Fruit fly (Drosophila melanogaster): ENCODE measurements around the gene vn.

Gene vn

dm6 chr3L:5881310-5882208 is 36.1 kb upstream of the vn start (continued):
- peak; percentile 12 for TF ChIP-seq Elba2 (GFP tag; optimal IDR thresholded peaks at IDR 0.05)
- no peak for TF ChIP-seq CG31388 (GFP tag; optimal IDR thresholded peaks at IDR 0.05)
- no peak for TF ChIP-seq CG17568 (GFP tag; optimal IDR thresholded peaks at IDR 0.05)
- no peak for TF ChIP-seq ttk (GFP tag; IDR thresholded peaks at IDR 0.05)
- peak; percentile 73 for TF ChIP-seq dmrt11E (tag; optimal IDR thresholded peaks at IDR 0.05)
- TF ChIP-seq CG9727 (GFP tag; optimal IDR thresholded peaks at IDR 0.05) = peak; percentile 76
- no peak for TF ChIP-seq ken (GFP tag; IDR thresholded peaks at IDR 0.05)
- TF ChIP-seq Optix (GFP tag; IDR thresholded peaks at IDR 0.05) = no peak
- TF ChIP-seq ssp (GFP tag; IDR thresholded peaks at IDR 0.05) = no peak
- no peak for TF ChIP-seq peb (GFP tag; IDR thresholded peaks at IDR 0.05)
- TF ChIP-seq CG10321 (GFP tag; IDR thresholded peaks at IDR 0.05) = peak; percentile 31; the same call in 1 of the 2 replicates
- TF ChIP-seq Nf-YC (tag; optimal IDR thresholded peaks at IDR 0.05) = peak; percentile 87
- TF ChIP-seq CG9609 (GFP tag; optimal IDR thresholded peaks at IDR 0.05) = peak; percentile 61
- TF ChIP-seq pum (GFP tag; optimal IDR thresholded peaks at IDR 0.05) = no peak
- no peak for TF ChIP-seq Rx (GFP tag; IDR thresholded peaks at IDR 0.05)
- no peak for TF ChIP-seq CG6813 (GFP tag; optimal IDR thresholded peaks at IDR 0.05)
- TF ChIP-seq CG34376 (GFP tag; optimal IDR thresholded peaks at IDR 0.05) = no peak
- TF ChIP-seq Xbp1 (GFP tag; optimal IDR thresholded peaks at IDR 0.05) = peak; percentile 66
- no peak for TF ChIP-seq Drgx (GFP tag; IDR thresholded peaks at IDR 0.05)
- TF ChIP-seq yki (optimal IDR thresholded peaks at IDR 0.05) = peak; percentile 39
- TF ChIP-seq PHDP (tag; optimal IDR thresholded peaks at IDR 0.05) = no peak
- no peak for TF ChIP-seq C15 (GFP tag; IDR thresholded peaks at IDR 0.05)
- no peak for TF ChIP-seq gce (GFP tag; IDR thresholded peaks at IDR 0.05)
- TF ChIP-seq al (GFP tag; IDR thresholded peaks at IDR 0.05) = no peak
- no peak for TF ChIP-seq CG14710 (tag; optimal IDR thresholded peaks at IDR 0.05)
- no peak for TF ChIP-seq prd (optimal IDR thresholded peaks at IDR 0.05)
- TF ChIP-seq prd (GFP tag; IDR thresholded peaks at IDR 0.05) = no peak; the same call in 2 of the 3 replicates
- TF ChIP-seq esg (GFP tag; conservative IDR thresholded peaks at IDR 0.05) = peak; percentile 66
- no peak for TF ChIP-seq CG6683 (GFP tag; optimal IDR thresholded peaks at IDR 0.05)
- no peak for TF ChIP-seq slou (GFP tag; optimal IDR thresholded peaks at IDR 0.05)
- no peak for TF ChIP-seq CG7928 (GFP tag; optimal IDR thresholded peaks at IDR 0.05)
- TF ChIP-seq hbn (GFP tag; IDR thresholded peaks at IDR 0.05; ENCODE audit: partially characterized antibody) = no peak
- no peak for TF ChIP-seq TFAM (GFP tag; optimal IDR thresholded peaks at IDR 0.05)
- TF ChIP-seq vvl (GFP tag; IDR thresholded peaks at IDR 0.05) = no peak
- peak; percentile 19 for TF ChIP-seq fu2 (GFP tag; optimal IDR thresholded peaks at IDR 0.05)
- TF ChIP-seq CG11695 (GFP tag; IDR thresholded peaks at IDR 0.05) = 0 out of 3 replicates have a peak, but pooled peaks have one; percentile 20
- TF ChIP-seq exex (tag; optimal IDR thresholded peaks at IDR 0.05) = no peak
- TF ChIP-seq CG33557 (GFP tag; optimal IDR thresholded peaks at IDR 0.05) = peak; percentile 33
- TF ChIP-seq gsb (GFP tag; IDR thresholded peaks at IDR 0.05) = no peak
- peak; percentile 47 for TF ChIP-seq jumu (GFP tag; optimal IDR thresholded peaks at IDR 0.05)
- peak; percentile 58 for TF ChIP-seq pho (GFP tag; optimal IDR thresholded peaks at IDR 0.05)
- no peak for TF ChIP-seq CG10565 (GFP tag; optimal IDR thresholded peaks at IDR 0.05)
- no peak for TF ChIP-seq crol (GFP tag; IDR thresholded peaks at IDR 0.05)
- peak; percentile 56 for TF ChIP-seq Chrac-16 (GFP tag; optimal IDR thresholded peaks at IDR 0.05)
- TF ChIP-seq sug (tag; optimal IDR thresholded peaks at IDR 0.05) = no peak
- TF ChIP-seq vfl (GFP tag; optimal IDR thresholded peaks at IDR 0.05) = no peak
- TF ChIP-seq CG9876 (GFP tag; optimal IDR thresholded peaks at IDR 0.05) = no peak
- TF ChIP-seq HLHmδ (GFP tag; optimal IDR thresholded peaks at IDR 0.05) = no peak
- no peak for TF ChIP-seq CG11247 (GFP tag; IDR thresholded peaks at IDR 0.05)
- no peak for TF ChIP-seq Gug (GFP tag; IDR thresholded peaks at IDR 0.05)
- TF ChIP-seq toy (GFP tag; IDR thresholded peaks at IDR 0.05) = no peak

Data from whole organism, embryonic.